Worm (Caenorhabditis elegans): ENCODE results near the gene trpa-1.

DNA sequence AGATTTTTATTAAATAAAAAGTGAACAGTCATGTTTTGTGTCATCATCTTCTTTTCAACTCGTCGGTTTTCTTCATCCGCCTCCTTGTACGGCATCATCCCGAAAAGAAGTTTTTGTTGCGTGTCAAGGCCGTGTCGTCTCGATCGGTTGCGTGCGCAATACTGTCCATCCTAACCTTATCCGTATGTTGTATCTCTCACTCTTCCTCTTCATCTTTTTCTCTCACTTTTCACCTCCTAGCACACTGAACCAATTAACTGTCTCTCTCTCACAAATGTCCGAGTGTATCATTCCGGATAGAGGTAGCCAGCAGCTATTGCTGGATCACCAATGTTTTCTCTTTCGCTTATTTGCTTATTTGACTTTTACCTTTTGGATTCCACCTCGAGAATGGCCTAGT, 19.2 kb downstream of the trpa-1 start:
- TF ChIP-seq unc-39 (tag; optimal IDR thresholded peaks at IDR 0.05) (no peak), nhr-76 (tag; optimal IDR thresholded peaks at IDR 0.05) (no peak), T20F7.1 (GFP tag; optimal IDR thresholded peaks at IDR 0.05) (no peak), snpc-4 (tag; optimal IDR thresholded peaks at IDR 0.05) (no peak)

Measured in whole organism, L4 larva.